Worm (Caenorhabditis elegans) whole organism, midembryonic: ENCODE measurements around the gene Y105C5B.20.

Experiments used
- tab-1 ChIP-seq: fragments of 200-800 bp; sonication (Bioruptor generic); IDR thresholded peaks from 2 replicates; pipeline ENCODE4 v1.3.6; 2022; ENCODE audit warnings: missing genetic modification characterization, missing compliant biosample characterization
- ztf-23 ChIP-seq: fragments of 200-800 bp; sonication (Bioruptor generic); IDR thresholded peaks from 2 replicates; pipeline ENCODE4 v1.3.6; 2022; ENCODE audit warnings: missing genetic modification reagents, missing genetic modification characterization, missing compliant biosample characterization

ce11 chrIV:16028475-16028874 is 34.1 kb upstream of the Y105C5B.20 start:
- TF ChIP-seq tab-1 (GFP tag; lab: Robert Waterston, UW) (no peak), ztf-23 (GFP tag; lab: Robert Waterston, UW) (no peak)
